Fruit fly (Drosophila melanogaster) whole organism, embryonic: Measurements from ENCODE around the gene LpR2.

Experiments used
- Antp ChIP-seq: fragments of 200-800 bp; sonication (Bioruptor generic); optimal IDR thresholded peaks from 3 replicates; lab custom pipeline; 2016; ENCODE audit warnings: missing biosample characterization, missing genetic modification characterization
- Asciz ChIP-seq: fragments of 200-800 bp; sonication (Bioruptor generic); optimal IDR thresholded peaks from 2 replicates; lab custom pipeline; 2017; ENCODE audit warnings: missing biosample characterization, mild to moderate bottlenecking, missing genetic modification characterization, missing genetic modification reagents
- Awh ChIP-seq: fragments of 200-800 bp; sonication (Bioruptor generic); IDR thresholded peaks from 2 replicates; pipeline ENCODE4, ENCODE4 v1.3.6; 2022; ENCODE audit warnings: missing biosample characterization, missing genetic modification characterization
- BEAF-32 ChIP-seq: fragments of 200-800 bp; sonication (Bioruptor generic); optimal IDR thresholded peaks from 3 replicates; lab custom pipeline; 2017; ENCODE audit warnings: missing biosample characterization, missing genetic modification characterization, mild to moderate bottlenecking, moderate library complexity, missing genetic modification reagents
- CG10209 ChIP-seq: fragments of 200-800 bp; sonication (Bioruptor generic); optimal IDR thresholded peaks from 3 replicates; lab custom pipeline; 2017; ENCODE audit warnings: missing biosample characterization, mild to moderate bottlenecking, missing genetic modification characterization, missing genetic modification reagents
- CG11456 ChIP-seq: fragments of 200-800 bp; sonication (Bioruptor generic); IDR thresholded peaks from 3 replicates; pipeline ENCODE4 v1.3.6; 2022; ENCODE audit warnings: missing biosample characterization, missing genetic modification characterization
- CG11695 ChIP-seq: fragments of 200-800 bp; sonication (Bioruptor generic); IDR thresholded peaks from 3 replicates; pipeline ENCODE4 v1.3.6; 2022; ENCODE audit warnings: missing biosample characterization, missing genetic modification characterization
- CG11723 ChIP-seq: fragments of 200-800 bp; sonication (Bioruptor generic); optimal IDR thresholded peaks from 2 replicates; lab custom pipeline; 2017; ENCODE audit warnings: missing biosample characterization, mild to moderate bottlenecking, missing genetic modification characterization
- CG14667 ChIP-seq: fragments of 200-800 bp; sonication (Bioruptor generic); IDR thresholded peaks from 2 replicates; pipeline ENCODE4 v1.3.6; 2022; ENCODE audit warnings: missing biosample characterization, missing genetic modification characterization
- CG18599 ChIP-seq: fragments of 200-800 bp; sonication (Bioruptor generic); optimal IDR thresholded peaks from 3 replicates; lab custom pipeline; 2017; ENCODE audit warnings: missing biosample characterization, missing genetic modification characterization, mild to moderate bottlenecking, moderate library complexity, missing genetic modification reagents
- CG2875 ChIP-seq: fragments of 200-800 bp; sonication (Bioruptor generic); optimal IDR thresholded peaks from 2 replicates; lab custom pipeline; 2017; ENCODE audit warnings: missing biosample characterization, mild to moderate bottlenecking, missing genetic modification characterization, missing genetic modification reagents
- CG31224 ChIP-seq: fragments of 200-800 bp; sonication (Bioruptor generic); IDR thresholded peaks from 2 replicates; pipeline ENCODE4 v1.3.6; 2022; ENCODE audit warnings: missing biosample characterization, missing genetic modification characterization
- CG6765 ChIP-seq: fragments of 200-800 bp; sonication (Bioruptor generic); optimal IDR thresholded peaks from 3 replicates; lab custom pipeline; 2017; ENCODE audit warnings: missing biosample characterization, mild to moderate bottlenecking, missing genetic modification characterization
- CG7357 ChIP-seq: fragments of 200-800 bp; sonication (Bioruptor generic); IDR thresholded peaks from 3 replicates; pipeline ENCODE4 v1.3.6; 2022; ENCODE audit warnings: missing biosample characterization, missing genetic modification characterization
- CG8089 ChIP-seq: fragments of 200-800 bp; sonication (Bioruptor generic); optimal IDR thresholded peaks from 3 replicates; lab custom pipeline; 2016; ENCODE audit warnings: missing biosample characterization, missing genetic modification characterization
- CG8290 ChIP-seq, 3 experiments: fragments of 200-800 bp; sonication (Bioruptor generic); optimal IDR thresholded peaks; 2 replicates each; lab custom pipeline; 2016 to 2019; ENCODE audit warnings: missing biosample characterization in 3 of 3, missing genetic modification characterization in 3 of 3, mild to moderate bottlenecking in 2 of 3, moderate library complexity in 1 of 3
- CG8388 ChIP-seq: fragments of 200-800 bp; sonication (Bioruptor generic); optimal IDR thresholded peaks from 2 replicates; lab custom pipeline; 2019; ENCODE audit warnings: missing biosample characterization, mild to moderate bottlenecking, missing genetic modification characterization, moderate library complexity
- CG9437 ChIP-seq: fragments of 200-800 bp; sonication (Bioruptor generic); optimal IDR thresholded peaks from 2 replicates; lab custom pipeline; 2018; ENCODE audit warnings: missing biosample characterization, mild to moderate bottlenecking, missing genetic modification characterization
- CG9609 ChIP-seq: fragments of 200-800 bp; sonication (Bioruptor generic); optimal IDR thresholded peaks from 3 replicates; lab custom pipeline; 2016; ENCODE audit warnings: missing biosample characterization, missing genetic modification characterization
- CG9797 ChIP-seq: fragments of 200-800 bp; sonication (Bioruptor generic); optimal IDR thresholded peaks from 3 replicates; lab custom pipeline; 2018; ENCODE audit warnings: missing biosample characterization, mild to moderate bottlenecking, missing genetic modification characterization
- CrebB ChIP-seq: fragments of 200-800 bp; sonication (Bioruptor generic); optimal IDR thresholded peaks from 3 replicates; lab custom pipeline; 2018; ENCODE audit warnings: missing biosample characterization, mild to moderate bottlenecking, missing genetic modification characterization
- D19B ChIP-seq: fragments of 200-800 bp; sonication (Bioruptor generic); optimal IDR thresholded peaks from 2 replicates; lab custom pipeline; 2017; ENCODE audit warnings: missing biosample characterization, mild to moderate bottlenecking, missing genetic modification characterization
- Dip3 ChIP-seq: fragments of 200-800 bp; sonication (Bioruptor generic); optimal IDR thresholded peaks from 3 replicates; lab custom pipeline; 2016; ENCODE audit warnings: missing biosample characterization, missing genetic modification characterization
- Fer1 ChIP-seq: fragments of 200-800 bp; sonication (Bioruptor generic); optimal IDR thresholded peaks from 2 replicates; lab custom pipeline; 2017; ENCODE audit warnings: missing biosample characterization, mild to moderate bottlenecking, missing genetic modification characterization
- Fer2 ChIP-seq: fragments of 200-800 bp; sonication (Bioruptor generic); optimal IDR thresholded peaks from 2 replicates; lab custom pipeline; 2018; ENCODE audit warnings: missing biosample characterization, mild to moderate bottlenecking, missing genetic modification characterization, moderate library complexity
- HmgZ ChIP-seq: fragments of 200-800 bp; sonication (Bioruptor generic); optimal IDR thresholded peaks from 2 replicates; lab custom pipeline; 2018; ENCODE audit warnings: missing biosample characterization, mild to moderate bottlenecking, missing genetic modification characterization
- MESR4 ChIP-seq: fragments of 200-800 bp; sonication (Bioruptor generic); optimal IDR thresholded peaks from 2 replicates; lab custom pipeline; 2018; ENCODE audit warnings: missing biosample characterization, mild to moderate bottlenecking, missing genetic modification characterization, moderate library complexity
- Max ChIP-seq: fragments of 200-800 bp; sonication (Bioruptor generic); optimal IDR thresholded peaks from 2 replicates; lab custom pipeline; 2016; ENCODE audit warnings: missing biosample characterization, mild to moderate bottlenecking, missing genetic modification characterization
- Optix ChIP-seq: fragments of 200-800 bp; sonication (Bioruptor generic); IDR thresholded peaks from 3 replicates; pipeline ENCODE4 v1.3.6; 2022; ENCODE audit warnings: missing biosample characterization, missing genetic modification characterization
- PHDP ChIP-seq: fragments of 200-800 bp; sonication (Bioruptor generic); optimal IDR thresholded peaks from 3 replicates; lab custom pipeline; 2018; ENCODE audit warnings: missing biosample characterization, mild to moderate bottlenecking, missing genetic modification characterization, moderate library complexity
- abd-A ChIP-seq: fragments of 200-800 bp; sonication (Bioruptor generic); optimal IDR thresholded peaks from 3 replicates; lab custom pipeline; 2019; ENCODE audit warnings: missing biosample characterization, mild to moderate bottlenecking, missing genetic modification characterization, moderate library complexity
- al ChIP-seq: fragments of 200-800 bp; sonication (Bioruptor generic); IDR thresholded peaks from 2 replicates; pipeline ENCODE4 v1.3.6; 2022; ENCODE audit warnings: missing biosample characterization, missing genetic modification characterization
- amos ChIP-seq: fragments of 200-800 bp; sonication (Bioruptor generic); IDR thresholded peaks from 2 replicates; pipeline ENCODE4 v1.3.6; 2022; ENCODE audit warnings: missing biosample characterization, missing genetic modification characterization; ENCODE audit not compliant: partially characterized antibody
- ap ChIP-seq: fragments of 200-800 bp; sonication (Bioruptor generic); IDR thresholded peaks from 2 replicates; pipeline ENCODE4 v1.3.6; 2022; ENCODE audit warnings: missing biosample characterization, missing genetic modification characterization
- chif ChIP-seq, 2 experiments: fragments of 200-800 bp; sonication (Bioruptor generic); optimal IDR thresholded peaks; 3 replicates each; lab custom pipeline; 2016; ENCODE audit warnings: missing biosample characterization in 2 of 2, missing genetic modification characterization in 2 of 2
- crc ChIP-seq: fragments of 200-800 bp; sonication (Bioruptor generic); optimal IDR thresholded peaks from 2 replicates; lab custom pipeline; 2016; ENCODE audit warnings: missing biosample characterization, missing genetic modification characterization
- croc ChIP-seq: fragments of 200-800 bp; sonication (Bioruptor generic); conservative IDR thresholded peaks from 3 replicates; pipeline ENCODE4 v1.3.6; 2022; ENCODE audit warnings: missing biosample characterization, missing genetic modification characterization
- dpn ChIP-seq, 2 experiments: fragments of 200-800 bp; sonication (Bioruptor generic); optimal IDR thresholded peaks; 3 replicates each; lab custom pipeline; 2016; ENCODE audit warnings: missing biosample characterization in 2 of 2, missing genetic modification characterization in 2 of 2
- fu2 ChIP-seq: fragments of 200-800 bp; sonication (Bioruptor generic); optimal IDR thresholded peaks from 2 replicates; lab custom pipeline; 2016; ENCODE audit warnings: missing biosample characterization, missing genetic modification characterization
- grau ChIP-seq: fragments of 200-800 bp; optimal IDR thresholded peaks from 3 replicates; lab custom pipeline; 2019; ENCODE audit warnings: missing biosample characterization, mild to moderate bottlenecking, missing genetic modification characterization, moderate library complexity
- her ChIP-seq: fragments of 200-800 bp; sonication (Bioruptor generic); optimal IDR thresholded peaks from 2 replicates; lab custom pipeline; 2016; ENCODE audit warnings: missing biosample characterization, missing genetic modification characterization
- hth ChIP-seq: fragments of >200 bp; optimal IDR thresholded peaks from 2 replicates; lab custom pipeline; 2017; ENCODE audit warnings: inconsistent platforms
- lab ChIP-seq: fragments of 200-800 bp; sonication (Bioruptor generic); optimal IDR thresholded peaks from 3 replicates; lab custom pipeline; 2017; ENCODE audit warnings: missing biosample characterization, missing genetic modification characterization, mild to moderate bottlenecking, moderate library complexity, missing genetic modification reagents
- row ChIP-seq: fragments of 200-800 bp; sonication (Bioruptor generic); IDR thresholded peaks from 3 replicates; pipeline ENCODE4 v1.3.6; 2022; ENCODE audit warnings: missing biosample characterization, missing genetic modification characterization
- scrt ChIP-seq: fragments of 200-800 bp; sonication (Bioruptor generic); optimal IDR thresholded peaks from 2 replicates; lab custom pipeline; 2018; ENCODE audit warnings: missing biosample characterization, mild to moderate bottlenecking, missing genetic modification characterization, moderate library complexity
- slp2 ChIP-seq: fragments of 200-800 bp; sonication (Bioruptor generic); optimal IDR thresholded peaks from 2 replicates; lab custom pipeline; 2016; ENCODE audit warnings: missing biosample characterization, missing genetic modification characterization
- tap ChIP-seq: fragments of 200-800 bp; optimal IDR thresholded peaks from 3 replicates; lab custom pipeline; 2019; ENCODE audit warnings: missing biosample characterization, mild to moderate bottlenecking, missing genetic modification characterization, moderate library complexity
- toy ChIP-seq: fragments of 200-800 bp; sonication (Bioruptor generic); IDR thresholded peaks from 2 replicates; pipeline ENCODE4 v1.3.6; 2022; ENCODE audit warnings: missing biosample characterization, missing genetic modification characterization
- vnd ChIP-seq: fragments of 200-800 bp; sonication (Bioruptor generic); IDR thresholded peaks from 3 replicates; pipeline ENCODE4 v1.3.6; 2022; ENCODE audit warnings: missing biosample characterization, missing genetic modification characterization; ENCODE audit not compliant: partially characterized antibody
- yki ChIP-seq: fragments of >200 bp; optimal IDR thresholded peaks from 3 replicates; lab custom pipeline; 2018

LpR2 gene

DNA sequence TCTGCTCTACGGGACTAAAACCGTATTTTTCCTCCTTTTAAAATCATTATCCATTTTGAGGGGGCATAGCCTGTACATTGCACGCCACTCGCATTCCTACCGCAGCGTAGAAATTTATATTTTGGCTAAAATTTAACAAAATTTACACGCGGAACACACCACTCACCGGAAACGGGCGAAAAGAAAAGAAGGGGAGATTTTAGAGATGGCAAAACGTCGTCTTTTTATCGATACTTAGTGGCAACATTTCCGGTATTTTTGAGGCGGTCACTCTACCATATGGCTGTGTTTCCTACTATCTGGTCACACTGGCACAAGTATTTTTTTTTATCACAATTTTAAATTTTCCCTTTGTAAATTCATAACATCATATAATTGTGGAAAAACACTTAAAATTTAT, 55.4 kb downstream of the LpR2 start, which contains the start of gene RpL27 (continued):
- peak; percentile 89 for TF ChIP-seq CG11456
- peak; percentile 66 for TF ChIP-seq CG31224 (GFP tag; lab: Robert Waterston, UW)
- no peak for TF ChIP-seq CG7357 (GFP tag; lab: Robert Waterston, UW)
- TF ChIP-seq CG9437 (GFP tag; lab: Kevin White, UChicago) = peak; percentile 78
- peak; percentile 51; the same call in 1 of the 3 replicates for TF ChIP-seq CG11695
- peak; percentile 81 for TF ChIP-seq her (GFP tag; lab: Kevin White, UChicago)
- TF ChIP-seq fu2 (GFP tag; lab: Kevin White, UChicago) = peak; percentile 58
- peak; percentile 87 for TF ChIP-seq PHDP
- TF ChIP-seq scrt = peak; percentile 84
- TF ChIP-seq grau (tag; lab: Kevin White, UChicago) = peak; percentile 77
- TF ChIP-seq Awh (GFP tag; lab: Robert Waterston, UW) = 0 out of 2 replicates have a peak, but pooled peaks have one; percentile 38
- TF ChIP-seq Dip3 = peak; percentile 66
- peak; percentile 93 for TF ChIP-seq Fer1 (GFP tag; lab: Kevin White, UChicago)
- peak; percentile 53 to 65 for TF ChIP-seq chif (GFP tag; optimal IDR thresholded peaks at IDR 0.05; lab: Kevin White, UChicago)
- peak; percentile 63 for TF ChIP-seq D19B
- no peak for TF ChIP-seq toy (GFP tag; lab: Robert Waterston, UW)
- peak; percentile 87 for TF ChIP-seq Max (GFP tag; lab: Kevin White, UChicago)
- TF ChIP-seq croc (GFP tag; lab: Robert Waterston, UW) = peak; percentile 44; the same call in 2 of the 3 replicates
- TF ChIP-seq Asciz (GFP tag; lab: Kevin White, UChicago) = peak; percentile 75
- TF ChIP-seq tap (tag; lab: Kevin White, UChicago) = peak; percentile 30
- peak; percentile 93 for TF ChIP-seq CG6765
- peak; percentile 45; the same call in 1 of the 3 replicates for TF ChIP-seq vnd (GFP tag; lab: Robert Waterston, UW)
- peak; percentile 33 for TF ChIP-seq Antp (GFP tag; lab: Kevin White, UChicago)
- peak; percentile 90 for TF ChIP-seq CG9797 (GFP tag; lab: Kevin White, UChicago)
- peak; percentile 80 for TF ChIP-seq CG11723 (GFP tag; lab: Kevin White, UChicago)
- peak; percentile 67 for TF ChIP-seq CG8089
- no peak; the same call in 1 of the 2 replicates for TF ChIP-seq ap (GFP tag; lab: Robert Waterston, UW)
- TF ChIP-seq Optix (GFP tag; lab: Robert Waterston, UW) = peak; percentile 28; the same call in 1 of the 3 replicates
- no peak for TF ChIP-seq CG14667 (GFP tag; lab: Robert Waterston, UW)
- TF ChIP-seq amos (GFP tag; lab: Robert Waterston, UW) = peak; percentile 76
- no peak for TF ChIP-seq yki (lab: Kevin White, UChicago)
- TF ChIP-seq Fer2 = peak; percentile 72
- peak; percentile 68 for TF ChIP-seq CG8388 (GFP tag; lab: Kevin White, UChicago)
- TF ChIP-seq CG2875 (GFP tag; lab: Kevin White, UChicago) = peak; percentile 78
- no peak for TF ChIP-seq abd-A (tag; lab: Kevin White, UChicago)
- peak; percentile 39; the same call in 1 of the 3 replicates for TF ChIP-seq row (GFP tag; lab: Robert Waterston, UW)
- no peak for TF ChIP-seq hth (lab: Kevin White, UChicago)
- TF ChIP-seq CG8290 (GFP tag; optimal IDR thresholded peaks at IDR 0.05; lab: Kevin White, UChicago) = peak; percentile 68
- peak; percentile 55 to 88 for TF ChIP-seq CG8290 (tag; optimal IDR thresholded peaks at IDR 0.05; lab: Kevin White, UChicago)
- peak; percentile 58 for TF ChIP-seq crc (GFP tag; lab: Kevin White, UChicago)
- peak; percentile 59 for TF ChIP-seq al (GFP tag; lab: Robert Waterston, UW)
- peak; percentile 63 for TF ChIP-seq slp2 (GFP tag; lab: Kevin White, UChicago)
- TF ChIP-seq BEAF-32 (GFP tag; lab: Kevin White, UChicago) = peak; percentile 81
- TF ChIP-seq CG10209 (GFP tag; lab: Kevin White, UChicago) = peak; percentile 86
- TF ChIP-seq CrebB (tag; lab: Kevin White, UChicago) = peak; percentile 75
- TF ChIP-seq lab (GFP tag; lab: Kevin White, UChicago) = peak; percentile 95
- peak; percentile 97 for TF ChIP-seq MESR4 (GFP tag; lab: Kevin White, UChicago)
- TF ChIP-seq CG18599 (GFP tag; lab: Kevin White, UChicago) = peak; percentile 83
- peak; percentile 58 for TF ChIP-seq CG9609 (GFP tag; lab: Kevin White, UChicago)
- TF ChIP-seq HmgZ (tag; lab: Kevin White, UChicago) = peak; percentile 82
- TF ChIP-seq dpn (GFP tag; optimal IDR thresholded peaks at IDR 0.05; lab: Kevin White, UChicago) = peak; percentile 45 to 83
